Worm (Caenorhabditis elegans) whole organism, L3 larva: Measurements from ENCODE around the gene T06E4.7.

Source experiments
- R02D3.7 ChIP-seq: fragments of 150-350 bp; optimal IDR thresholded peaks from 2 replicates; lab custom pipeline; 2014; ENCODE audit warnings: missing biosample characterization, missing genetic modification characterization
- ZK546.5 ChIP-seq: sonication (generic microtip); optimal IDR thresholded peaks from 2 replicates; lab custom pipeline; 2017; ENCODE audit warnings: missing biosample characterization, missing genetic modification characterization
- aly-2 ChIP-seq: fragments of 150-350 bp; optimal IDR thresholded peaks from 2 replicates; lab custom pipeline; 2014; ENCODE audit warnings: missing biosample characterization, missing genetic modification characterization
- ceh-16 ChIP-seq: sonication (generic microtip); optimal IDR thresholded peaks from 2 replicates; lab custom pipeline; 2017; ENCODE audit warnings: missing biosample characterization, missing genetic modification characterization
- ceh-28 ChIP-seq: fragments of 150-350 bp; optimal IDR thresholded peaks from 2 replicates; lab custom pipeline; 2014; ENCODE audit warnings: missing biosample characterization, missing genetic modification reagents, missing genetic modification characterization
- ceh-82 ChIP-seq: fragments of 150-350 bp; optimal IDR thresholded peaks from 2 replicates; lab custom pipeline; 2014; ENCODE audit warnings: missing biosample characterization, missing genetic modification characterization
- egl-27 ChIP-seq: sonication (generic microtip); optimal IDR thresholded peaks from 4 replicates; lab custom pipeline; 2017; ENCODE audit warnings: missing biosample characterization, missing genetic modification reagents, missing genetic modification characterization
- elt-1 ChIP-seq: fragments of 150-350 bp; optimal IDR thresholded peaks from 2 replicates; lab custom pipeline; 2014; ENCODE audit warnings: missing biosample characterization, missing genetic modification characterization
- elt-2 ChIP-seq: sonication (generic microtip); optimal IDR thresholded peaks from 2 replicates; lab custom pipeline; 2016; ENCODE audit warnings: missing genetic modification reagents, mild to moderate bottlenecking, missing genetic modification characterization, missing compliant biosample characterization
- elt-3 ChIP-seq, 3 experiments: fragments of 150-350 bp in 1 of 3; sonication (generic microtip) in 2 of 3; optimal IDR thresholded peaks; 2 replicates in 2 of 3; 4 replicates in 1 of 3; lab custom pipeline; 2014 to 2017; ENCODE audit warnings: missing biosample characterization in 3 of 3, missing genetic modification characterization in 3 of 3
- eor-1 ChIP-seq, 2 experiments: fragments of 150-350 bp; optimal IDR thresholded peaks; 2 replicates each; lab custom pipeline; 2014 to 2018; ENCODE audit warnings: missing biosample characterization in 2 of 2, missing genetic modification characterization in 2 of 2
- fkh-10 ChIP-seq: sonication (generic microtip); optimal IDR thresholded peaks from 2 replicates; lab custom pipeline; 2017; ENCODE audit warnings: missing biosample characterization, missing genetic modification reagents, missing genetic modification characterization
- fos-1 ChIP-seq: fragments of 150-350 bp; optimal IDR thresholded peaks from 2 replicates; lab custom pipeline; 2014; ENCODE audit warnings: missing biosample characterization, missing genetic modification characterization
- hmg-11 ChIP-seq: sonication (generic microtip); optimal IDR thresholded peaks from 2 replicates; lab custom pipeline; 2016; ENCODE audit warnings: missing genetic modification characterization, missing compliant biosample characterization
- jun-1 ChIP-seq: fragments of 150-350 bp; optimal IDR thresholded peaks from 2 replicates; lab custom pipeline; 2014; ENCODE audit warnings: missing biosample characterization, missing genetic modification reagents, missing genetic modification characterization
- lin-15B ChIP-seq: fragments of 150-350 bp; optimal IDR thresholded peaks from 2 replicates; lab custom pipeline; 2014; ENCODE audit warnings: missing biosample characterization, missing genetic modification characterization
- mdl-1 ChIP-seq: fragments of 150-350 bp; optimal IDR thresholded peaks from 2 replicates; lab custom pipeline; 2014; ENCODE audit warnings: missing biosample characterization, missing genetic modification characterization
- nfya-1 ChIP-seq: sonication (generic microtip); optimal IDR thresholded peaks from 2 replicates; lab custom pipeline; 2017; ENCODE audit warnings: missing genetic modification characterization, mild to moderate bottlenecking, missing compliant biosample characterization, antibody characterized with exemption, moderate library complexity; ENCODE audit not compliant: insufficient read depth
- nhr-11 ChIP-seq: fragments of 150-350 bp; optimal IDR thresholded peaks from 2 replicates; lab custom pipeline; 2014; ENCODE audit warnings: missing biosample characterization, missing genetic modification characterization
- nhr-23 ChIP-seq: fragments of 150-350 bp; optimal IDR thresholded peaks from 2 replicates; lab custom pipeline; 2014; ENCODE audit warnings: missing biosample characterization, missing genetic modification reagents, missing genetic modification characterization
- nhr-237 ChIP-seq: fragments of 150-350 bp; optimal IDR thresholded peaks from 2 replicates; lab custom pipeline; 2014; ENCODE audit warnings: missing biosample characterization, missing genetic modification characterization
- nhr-25 ChIP-seq: sonication (generic microtip); optimal IDR thresholded peaks from 2 replicates; lab custom pipeline; 2017; ENCODE audit warnings: missing biosample characterization, missing genetic modification characterization
- nhr-28 ChIP-seq: fragments of 150-350 bp; optimal IDR thresholded peaks from 2 replicates; lab custom pipeline; 2014; ENCODE audit warnings: missing biosample characterization, missing genetic modification characterization
- nhr-43 ChIP-seq: sonication (generic microtip); optimal IDR thresholded peaks from 2 replicates; lab custom pipeline; 2016; ENCODE audit warnings: mild to moderate bottlenecking, missing genetic modification characterization, missing compliant biosample characterization; ENCODE audit not compliant: poor library complexity, severe bottlenecking
- nhr-67 ChIP-seq: fragments of 150-350 bp; optimal IDR thresholded peaks from 2 replicates; lab custom pipeline; 2014; ENCODE audit warnings: missing biosample characterization, missing genetic modification characterization
- nhr-76 ChIP-seq: fragments of 150-350 bp; sonication (generic microtip); optimal IDR thresholded peaks from 5 replicates; lab custom pipeline; 2014; ENCODE audit warnings: missing biosample characterization, missing genetic modification characterization
- nhr-77 ChIP-seq: fragments of 150-350 bp; optimal IDR thresholded peaks from 2 replicates; lab custom pipeline; 2014; ENCODE audit warnings: missing biosample characterization, missing genetic modification characterization
- pha-4 ChIP-seq: fragments of 150-350 bp; optimal IDR thresholded peaks from 2 replicates; lab custom pipeline; 2014; ENCODE audit warnings: missing biosample characterization, missing genetic modification reagents, missing genetic modification characterization
- sea-2 ChIP-seq: fragments of 150-350 bp; sonication (generic microtip); optimal IDR thresholded peaks from 4 replicates; lab custom pipeline; 2014; ENCODE audit warnings: missing biosample characterization, missing genetic modification reagents, missing genetic modification characterization
- skn-1 ChIP-seq: fragments of 150-350 bp; optimal IDR thresholded peaks from 2 replicates; lab custom pipeline; 2014; ENCODE audit warnings: missing biosample characterization, missing genetic modification characterization
- snpc-4 ChIP-seq: fragments of 150-350 bp; optimal IDR thresholded peaks from 2 replicates; lab custom pipeline; 2014; ENCODE audit warnings: missing biosample characterization, missing genetic modification characterization
- tbx-2 ChIP-seq: sonication (generic microtip); optimal IDR thresholded peaks from 2 replicates; lab custom pipeline; 2016; ENCODE audit warnings: mild to moderate bottlenecking, missing genetic modification characterization, missing compliant biosample characterization
- unc-39 ChIP-seq: sonication (generic microtip); optimal IDR thresholded peaks from 4 replicates; lab custom pipeline; 2017; ENCODE audit warnings: missing biosample characterization, missing genetic modification characterization
- unc-62 ChIP-seq: fragments of 150-350 bp; sonication (generic microtip); optimal IDR thresholded peaks from 4 replicates; lab custom pipeline; 2014; ENCODE audit warnings: missing biosample characterization, missing genetic modification reagents, missing genetic modification characterization
- zag-1 ChIP-seq: fragments of 150-350 bp; optimal IDR thresholded peaks from 2 replicates; lab custom pipeline; 2014; ENCODE audit warnings: missing biosample characterization, missing genetic modification characterization
- ztf-11 ChIP-seq: fragments of 150-350 bp; optimal IDR thresholded peaks from 2 replicates; lab custom pipeline; 2014; ENCODE audit warnings: missing biosample characterization, missing genetic modification characterization

The T06E4.7 gene

DNA sequence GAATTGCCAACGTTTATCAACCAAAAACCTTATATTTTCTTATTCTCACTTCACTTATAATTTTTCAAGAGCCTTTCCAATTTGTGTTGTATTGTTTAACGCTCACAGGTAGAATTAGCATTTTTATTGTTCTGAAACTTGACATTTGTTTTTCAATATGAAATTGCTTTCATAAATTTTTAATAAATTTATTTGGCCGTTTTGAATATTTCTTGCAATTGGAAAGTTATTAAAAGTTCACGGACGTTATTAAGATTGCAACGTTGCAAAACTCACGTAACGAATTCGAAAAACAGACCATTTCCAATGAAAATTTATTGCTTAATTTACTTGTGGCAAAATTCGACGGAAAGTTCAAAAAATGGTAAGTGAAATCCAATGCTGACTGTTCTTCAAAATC, 35.9 kb upstream of the T06E4.7 start, which contains the start of gene K09G1.2:
TSS of gene K09G1.2 (plus strand) at position 301 of the 400 bp plus-strand sequence.
- TF ChIP-seq eor-1 (tag; optimal IDR thresholded peaks at IDR 0.05; lab: Kevin White, UChicago), result no peak
- no peak for TF ChIP-seq sea-2
- no peak for TF ChIP-seq R02D3.7 (tag; lab: Kevin White, UChicago)
- no peak for TF ChIP-seq pha-4
- no peak for TF ChIP-seq ceh-82 (tag; lab: Kevin White, UChicago)
- TF ChIP-seq nhr-23, result no peak
- no peak for TF ChIP-seq mdl-1 (tag; lab: Kevin White, UChicago)
- no peak for TF ChIP-seq nhr-11
- TF ChIP-seq elt-2 (tag; lab: Kevin White, UChicago), result no peak
- TF ChIP-seq nhr-77 (tag; lab: Kevin White, UChicago), result no peak
- TF ChIP-seq tbx-2 (tag; lab: Kevin White, UChicago), result no peak
- TF ChIP-seq nhr-25 (tag; lab: Kevin White, UChicago), result no peak
- no peak for TF ChIP-seq ZK546.5 (tag; lab: Kevin White, UChicago)
- no peak for TF ChIP-seq ceh-28 (tag; lab: Kevin White, UChicago)
- TF ChIP-seq unc-39 (tag; lab: Kevin White, UChicago), result no peak
- TF ChIP-seq egl-27 (tag; lab: Kevin White, UChicago), result no peak
- TF ChIP-seq nhr-28 (tag; lab: Kevin White, UChicago), result no peak
- TF ChIP-seq nhr-67, result no peak
- no peak for TF ChIP-seq lin-15B (tag; lab: Kevin White, UChicago)
- TF ChIP-seq hmg-11 (tag; lab: Kevin White, UChicago), result no peak

DNA sequence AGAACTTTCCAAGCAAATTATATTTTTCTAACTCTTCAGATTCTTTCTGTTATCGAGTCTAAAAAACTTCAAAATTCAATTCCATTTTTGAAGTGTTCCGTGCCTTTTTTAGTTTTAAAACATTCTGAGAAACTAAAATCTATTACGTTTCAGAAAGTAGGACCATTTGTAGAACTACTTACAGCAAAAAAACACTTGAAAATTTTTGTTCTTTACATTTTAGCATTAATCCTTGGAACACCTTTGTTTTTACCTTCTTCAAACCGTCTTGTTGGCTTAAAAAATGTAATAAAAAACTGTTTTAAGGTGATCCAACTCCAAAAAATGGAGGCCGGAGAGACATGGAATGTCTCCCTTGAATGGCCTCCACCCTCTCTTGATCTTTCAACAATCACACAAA, 17.9 kb upstream of the T06E4.7 start, which contains the start of gene dop-2:
TSS of gene dop-2 (plus strand) at position 301 of the 400 bp plus-strand sequence.
- TF ChIP-seq nfya-1 (tag; lab: Kevin White, UChicago) (no peak), pha-4 (no peak), fos-1 (tag; lab: Kevin White, UChicago) (no peak), ceh-28 (tag; lab: Kevin White, UChicago) (no peak), lin-15B (tag; lab: Kevin White, UChicago) (no peak), skn-1 (tag; lab: Kevin White, UChicago) (no peak), nhr-43 (no peak), zag-1 (tag; lab: Kevin White, UChicago) (no peak), nhr-28 (tag; lab: Kevin White, UChicago) (no peak), unc-62 (no peak), unc-39 (tag; lab: Kevin White, UChicago) (no peak), fkh-10 (GFP tag; lab: Kevin White, UChicago) (no peak), jun-1 (tag; lab: Kevin White, UChicago) (no peak)

DNA sequence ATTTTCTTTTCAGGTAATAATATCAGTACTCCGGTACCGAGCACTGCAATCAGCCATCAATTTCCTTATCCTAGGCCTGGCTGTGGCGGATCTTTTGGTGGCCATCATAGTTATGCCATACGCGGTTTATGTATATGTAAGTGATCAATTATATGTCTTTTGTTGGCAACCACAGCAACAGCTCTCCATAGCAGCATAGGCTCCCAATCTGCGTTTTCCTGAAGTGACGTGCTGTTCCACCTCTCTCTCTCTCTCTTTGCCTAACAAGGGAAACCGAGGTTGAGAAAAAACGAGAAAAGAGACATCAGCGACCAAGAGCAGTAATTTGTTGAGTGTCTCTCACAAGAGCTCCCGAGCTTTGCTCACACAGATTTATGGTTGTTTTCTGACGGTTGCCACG, 17.0 kb upstream of the T06E4.7 start:
- no peak for TF ChIP-seq hmg-11 (tag; lab: Kevin White, UChicago)
- no peak for TF ChIP-seq nhr-237 (tag; lab: Kevin White, UChicago)
- TF ChIP-seq snpc-4 (tag; lab: Kevin White, UChicago), result no peak
- no peak for TF ChIP-seq nhr-76
- no peak for TF ChIP-seq ceh-16 (tag; lab: Kevin White, UChicago)
- TF ChIP-seq ztf-11 (tag; lab: Kevin White, UChicago), result no peak
- TF ChIP-seq nhr-67, result no peak
- no peak for TF ChIP-seq pha-4
- TF ChIP-seq fkh-10 (GFP tag; lab: Kevin White, UChicago), result no peak
- TF ChIP-seq ceh-82 (tag; lab: Kevin White, UChicago), result no peak
- TF ChIP-seq nfya-1 (tag; lab: Kevin White, UChicago), result no peak
- no peak for TF ChIP-seq ceh-28 (tag; lab: Kevin White, UChicago)
- TF ChIP-seq, all 47 proteins: peak for 0

DNA sequence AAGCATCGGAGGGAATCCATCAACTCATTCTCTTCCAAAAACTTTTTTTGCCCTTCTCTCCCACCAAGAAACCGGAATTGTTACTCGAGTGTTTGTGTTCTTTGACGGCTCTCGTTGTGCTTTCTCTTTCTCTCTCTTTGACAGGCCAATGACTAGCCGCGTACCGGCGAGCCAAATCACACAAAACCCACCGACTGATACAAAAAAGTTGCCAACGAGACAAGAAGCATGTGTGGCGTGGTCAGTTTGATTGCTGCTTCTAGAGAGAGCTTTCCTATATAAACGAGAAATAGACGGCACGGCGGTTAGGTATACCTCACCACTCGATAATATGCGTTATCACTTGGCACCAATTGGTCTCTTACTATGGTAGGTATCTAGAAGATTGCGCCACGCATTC, 10.5 kb upstream of the T06E4.7 start, which contains the start of gene pqn-63:
TSS of gene pqn-63 (plus strand) at position 307 of the 400 bp plus-strand sequence.
- TF ChIP-seq nhr-25 (tag; lab: Kevin White, UChicago) (no peak), nhr-237 (tag; lab: Kevin White, UChicago) (no peak), pha-4 (peak; percentile 42), tbx-2 (tag; lab: Kevin White, UChicago) (no peak), fkh-10 (GFP tag; lab: Kevin White, UChicago) (no peak)

ce11 chrV:9616130-9616529, 10.1 kb upstream of the T06E4.7 start:
- no peak for TF ChIP-seq nhr-77 (tag; lab: Kevin White, UChicago)
- no peak for TF ChIP-seq elt-1 (tag; lab: Kevin White, UChicago)
- no peak for TF ChIP-seq elt-3 (tag; optimal IDR thresholded peaks at IDR 0.05; lab: Kevin White, UChicago)
- TF ChIP-seq aly-2, result no peak
- TF ChIP-seq, all 47 proteins: peak for 0
